Worm (Caenorhabditis elegans) whole organism, L2 larva: ENCODE measurements around the gene gly-6.

Experiments
- aly-2 ChIP-seq: fragments of 150-350 bp; optimal IDR thresholded peaks from 2 replicates; lab custom pipeline; 2014; ENCODE audit warnings: missing biosample characterization, missing genetic modification characterization
- ceh-82 ChIP-seq: fragments of 150-350 bp; optimal IDR thresholded peaks from 2 replicates; lab custom pipeline; 2014; ENCODE audit warnings: missing biosample characterization, missing genetic modification characterization
- lin-11 ChIP-seq: fragments of 150-350 bp; sonication (generic microtip); optimal IDR thresholded peaks from 2 replicates; lab custom pipeline; 2014; ENCODE audit warnings: missing biosample characterization, missing genetic modification characterization, inconsistent platforms, mixed read lengths
- mdl-1 ChIP-seq, 2 experiments: fragments of 150-350 bp in 1 of 2; sonication (generic microtip) in 1 of 2; optimal IDR thresholded peaks; 2 replicates each; lab custom pipeline; 2017; ENCODE audit warnings: missing biosample characterization in 2 of 2, missing genetic modification characterization in 2 of 2
- nhr-6 ChIP-seq: fragments of 150-350 bp; optimal IDR thresholded peaks from 2 replicates; lab custom pipeline; 2014; ENCODE audit warnings: missing biosample characterization, missing genetic modification characterization
- unc-39 ChIP-seq: fragments of 150-350 bp; optimal IDR thresholded peaks from 2 replicates; lab custom pipeline; 2014; ENCODE audit warnings: missing biosample characterization, missing genetic modification characterization
- unc-55 ChIP-seq: fragments of 150-350 bp; sonication (generic microtip); optimal IDR thresholded peaks from 3 replicates; lab custom pipeline; 2014; ENCODE audit warnings: missing biosample characterization, missing genetic modification reagents, missing genetic modification characterization
- unc-62 ChIP-seq: fragments of 150-350 bp; optimal IDR thresholded peaks from 2 replicates; lab custom pipeline; 2014; ENCODE audit warnings: missing biosample characterization, missing genetic modification reagents, missing genetic modification characterization
- ztf-11 ChIP-seq: sonication (generic microtip); optimal IDR thresholded peaks from 2 replicates; lab custom pipeline; 2017; ENCODE audit warnings: missing biosample characterization, missing genetic modification characterization
- ztf-4 ChIP-seq: fragments of 150-350 bp; optimal IDR thresholded peaks from 2 replicates; lab custom pipeline; 2014; ENCODE audit warnings: missing biosample characterization, missing genetic modification characterization

ce11 chrIII:4359900-4360299 lies 28.9 kb upstream of the gly-6 start:
- TF ChIP-seq nhr-6 (tag; lab: Kevin White, UChicago): no peak
- no peak for TF ChIP-seq unc-62 (GFP tag; lab: Kevin White, UChicago)
- TF ChIP-seq ztf-11 (tag; lab: Kevin White, UChicago): no peak
- no peak for TF ChIP-seq lin-11 (tag; lab: Kevin White, UChicago)
- TF ChIP-seq mdl-1 (tag; optimal IDR thresholded peaks at IDR 0.05; lab: Kevin White, UChicago): no peak
- TF ChIP-seq unc-39 (tag; lab: Kevin White, UChicago): no peak
- TF ChIP-seq unc-55: no peak
- no peak for TF ChIP-seq ceh-82 (tag; lab: Kevin White, UChicago)
- TF ChIP-seq aly-2 (tag; lab: Kevin White, UChicago): no peak
- no peak for TF ChIP-seq ztf-4 (tag; lab: Kevin White, UChicago)
